Worm (Caenorhabditis elegans) whole organism, L3 larva: ENCODE results near the gene F54C9.14.

Experiments
- ZK546.5 ChIP-seq: sonication (generic microtip); optimal IDR thresholded peaks from 2 replicates; lab custom pipeline; 2017; ENCODE audit warnings: missing biosample characterization, missing genetic modification characterization
- ama-1 ChIP-seq: fragments of 150-350 bp; optimal IDR thresholded peaks from 2 replicates; lab custom pipeline; 2018
- ceh-16 ChIP-seq: sonication (generic microtip); optimal IDR thresholded peaks from 2 replicates; lab custom pipeline; 2017; ENCODE audit warnings: missing biosample characterization, missing genetic modification characterization
- daf-12 ChIP-seq: fragments of 150-350 bp; optimal IDR thresholded peaks from 2 replicates; lab custom pipeline; 2014; ENCODE audit warnings: missing biosample characterization, missing genetic modification reagents, missing genetic modification characterization
- eor-1 ChIP-seq, 2 experiments: fragments of 150-350 bp; optimal IDR thresholded peaks; 2 replicates each; lab custom pipeline; 2014 to 2018; ENCODE audit warnings: missing biosample characterization in 2 of 2, missing genetic modification characterization in 2 of 2
- fkh-2 ChIP-seq: fragments of 150-350 bp; optimal IDR thresholded peaks from 2 replicates; lab custom pipeline; 2014; ENCODE audit warnings: missing biosample characterization, missing genetic modification reagents, missing genetic modification characterization
- hmg-11 ChIP-seq: sonication (generic microtip); optimal IDR thresholded peaks from 2 replicates; lab custom pipeline; 2016; ENCODE audit warnings: missing genetic modification characterization, missing compliant biosample characterization
- lin-39 ChIP-seq: fragments of 150-350 bp; optimal IDR thresholded peaks from 2 replicates; lab custom pipeline; 2018; ENCODE audit warnings: missing biosample characterization, missing genetic modification reagents, missing genetic modification characterization
- mdl-1 ChIP-seq: fragments of 150-350 bp; optimal IDR thresholded peaks from 2 replicates; lab custom pipeline; 2014; ENCODE audit warnings: missing biosample characterization, missing genetic modification characterization
- unc-39 ChIP-seq: sonication (generic microtip); optimal IDR thresholded peaks from 4 replicates; lab custom pipeline; 2017; ENCODE audit warnings: missing biosample characterization, missing genetic modification characterization

F54C9.14 gene

ce11 chrII:8612470-8612869 is 50.4 kb downstream of the F54C9.14 start, which contains the start of gene T22C8.1:
Gene T22C8.1, plus strand, starts transcription at chrII:8612770.
- no peak for TF ChIP-seq ama-1 (lab: Kevin White, UChicago)
- no peak for TF ChIP-seq fkh-2 (tag; lab: Kevin White, UChicago)
- TF ChIP-seq ZK546.5 = no peak
- TF ChIP-seq ceh-16 (tag; lab: Kevin White, UChicago) = no peak
- TF ChIP-seq eor-1 (tag; optimal IDR thresholded peaks at IDR 0.05; lab: Kevin White, UChicago) = no peak
- TF ChIP-seq unc-39 = no peak
- no peak for TF ChIP-seq hmg-11
- TF ChIP-seq daf-12 (tag; lab: Kevin White, UChicago) = no peak
- TF ChIP-seq lin-39 (tag; lab: Kevin White, UChicago) = no peak
- TF ChIP-seq mdl-1 (tag; lab: Kevin White, UChicago) = no peak
- TF ChIP-seq, all 47 proteins: peak for 0
